Worm (Caenorhabditis elegans) whole organism, early embryonic: ENCODE measurements around the gene pin-2.

Experiments
- hmg-4 ChIP-seq: fragments of 200-800 bp; sonication (Bioruptor generic); optimal IDR thresholded peaks from 2 replicates; lab custom pipeline; 2018; ENCODE audit warnings: mild to moderate bottlenecking, missing genetic modification characterization, missing compliant biosample characterization
- hnd-1 ChIP-seq: sonication (generic microtip); optimal IDR thresholded peaks from 2 replicates; lab custom pipeline; 2016; ENCODE audit warnings: missing genetic modification characterization, missing compliant biosample characterization
- pes-1 ChIP-seq: fragments of 200-800 bp; sonication (Bioruptor generic); IDR thresholded peaks from 2 replicates; pipeline ENCODE4 v1.3.6; 2022; ENCODE audit warnings: missing genetic modification reagents, missing genetic modification characterization, missing compliant biosample characterization

ce11 chrIV:12789088-12789487 is 4.6 kb upstream of the pin-2 start, which contains the start of gene F07C6.3:
- TF ChIP-seq hnd-1 (tag; lab: Kevin White, UChicago) (no peak), hmg-4 (GFP tag; lab: Kevin White, UChicago) (no peak), pes-1 (no peak)
